Worm (Caenorhabditis elegans) whole organism, L2 larva: ENCODE data around the gene T16H12.2.
"Not testable (repeated sequence)": the region's sequence is repeated elsewhere in the genome, so short reads cannot be mapped to it uniquely, and the experiment has no call there.

Experiments used
- ZK546.5 ChIP-seq: sonication (generic microtip); optimal IDR thresholded peaks from 2 replicates; lab custom pipeline; 2017; ENCODE audit warnings: missing biosample characterization, missing genetic modification characterization
- nhr-23 ChIP-seq: fragments of 150-350 bp; optimal IDR thresholded peaks from 2 replicates; lab custom pipeline; 2014; ENCODE audit warnings: missing biosample characterization, missing genetic modification reagents, missing genetic modification characterization
- unc-62 ChIP-seq: fragments of 150-350 bp; optimal IDR thresholded peaks from 2 replicates; lab custom pipeline; 2014; ENCODE audit warnings: missing biosample characterization, missing genetic modification reagents, missing genetic modification characterization
- ztf-11 ChIP-seq: sonication (generic microtip); optimal IDR thresholded peaks from 2 replicates; lab custom pipeline; 2017; ENCODE audit warnings: missing biosample characterization, missing genetic modification characterization

DNA sequence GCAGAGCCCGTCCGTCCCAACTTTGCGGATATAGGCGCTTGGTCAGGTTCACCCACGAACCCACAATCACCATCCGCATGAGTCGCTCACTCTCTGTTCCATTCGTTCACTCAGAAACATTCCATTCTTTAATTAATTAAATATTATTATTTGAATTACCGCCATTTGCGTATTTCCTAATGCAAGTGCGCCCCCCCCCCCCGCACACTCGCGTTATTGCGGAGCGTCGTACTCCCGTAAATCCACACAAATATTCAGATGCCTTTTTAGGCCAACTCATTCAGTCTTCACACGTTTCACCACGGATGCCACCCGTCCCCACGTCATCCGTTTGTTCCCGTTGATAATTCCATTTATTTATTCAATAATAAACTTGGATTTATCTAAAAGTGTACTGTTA lies 35.8 kb upstream of the T16H12.2 start, which contains the start of gene T16G12.3:
- TF ChIP-seq nhr-23 (tag; lab: Kevin White, UChicago); ztf-11 (tag; lab: Kevin White, UChicago); unc-62 (GFP tag; lab: Kevin White, UChicago); ZK546.5: not testable (repeated sequence)
